Worm (Caenorhabditis elegans) whole organism, L3 larva: ENCODE data around the gene T21C12.4.

Experiments
- R02D3.7 ChIP-seq: fragments of 150-350 bp; optimal IDR thresholded peaks from 2 replicates; lab custom pipeline; 2014; ENCODE audit warnings: missing biosample characterization, missing genetic modification characterization
- aly-2 ChIP-seq: fragments of 150-350 bp; optimal IDR thresholded peaks from 2 replicates; lab custom pipeline; 2014; ENCODE audit warnings: missing biosample characterization, missing genetic modification characterization
- ama-1 ChIP-seq: fragments of 150-350 bp; optimal IDR thresholded peaks from 2 replicates; lab custom pipeline; 2018
- ceh-28 ChIP-seq: fragments of 150-350 bp; optimal IDR thresholded peaks from 2 replicates; lab custom pipeline; 2014; ENCODE audit warnings: missing biosample characterization, missing genetic modification reagents, missing genetic modification characterization
- ceh-9 ChIP-seq: sonication (generic microtip); optimal IDR thresholded peaks from 2 replicates; lab custom pipeline; 2018; ENCODE audit warnings: missing biosample characterization, missing genetic modification characterization
- egl-27 ChIP-seq: sonication (generic microtip); optimal IDR thresholded peaks from 4 replicates; lab custom pipeline; 2017; ENCODE audit warnings: missing biosample characterization, missing genetic modification reagents, missing genetic modification characterization
- egl-5 ChIP-seq: fragments of 150-350 bp; optimal IDR thresholded peaks from 2 replicates; lab custom pipeline; 2017; ENCODE audit warnings: missing biosample characterization, missing genetic modification reagents, missing genetic modification characterization, inconsistent platforms
- elt-1 ChIP-seq: fragments of 150-350 bp; optimal IDR thresholded peaks from 2 replicates; lab custom pipeline; 2014; ENCODE audit warnings: missing biosample characterization, missing genetic modification characterization
- elt-2 ChIP-seq: sonication (generic microtip); optimal IDR thresholded peaks from 2 replicates; lab custom pipeline; 2016; ENCODE audit warnings: missing genetic modification reagents, mild to moderate bottlenecking, missing genetic modification characterization, missing compliant biosample characterization
- elt-3 ChIP-seq, 3 experiments: fragments of 150-350 bp in 1 of 3; sonication (generic microtip) in 2 of 3; optimal IDR thresholded peaks; 2 replicates in 2 of 3; 4 replicates in 1 of 3; lab custom pipeline; 2014 to 2017; ENCODE audit warnings: missing biosample characterization in 3 of 3, missing genetic modification characterization in 3 of 3
- eor-1 ChIP-seq, 2 experiments: fragments of 150-350 bp; optimal IDR thresholded peaks; 2 replicates each; lab custom pipeline; 2014 to 2018; ENCODE audit warnings: missing biosample characterization in 2 of 2, missing genetic modification characterization in 2 of 2
- fkh-10 ChIP-seq: sonication (generic microtip); optimal IDR thresholded peaks from 2 replicates; lab custom pipeline; 2017; ENCODE audit warnings: missing biosample characterization, missing genetic modification reagents, missing genetic modification characterization
- fos-1 ChIP-seq: fragments of 150-350 bp; optimal IDR thresholded peaks from 2 replicates; lab custom pipeline; 2014; ENCODE audit warnings: missing biosample characterization, missing genetic modification characterization
- hmg-11 ChIP-seq: sonication (generic microtip); optimal IDR thresholded peaks from 2 replicates; lab custom pipeline; 2016; ENCODE audit warnings: missing genetic modification characterization, missing compliant biosample characterization
- lin-15B ChIP-seq: fragments of 150-350 bp; optimal IDR thresholded peaks from 2 replicates; lab custom pipeline; 2014; ENCODE audit warnings: missing biosample characterization, missing genetic modification characterization
- lin-39 ChIP-seq: fragments of 150-350 bp; optimal IDR thresholded peaks from 2 replicates; lab custom pipeline; 2018; ENCODE audit warnings: missing biosample characterization, missing genetic modification reagents, missing genetic modification characterization
- lsy-12 ChIP-seq: sonication (generic microtip); optimal IDR thresholded peaks from 2 replicates; lab custom pipeline; 2016; ENCODE audit warnings: mild to moderate bottlenecking, missing genetic modification characterization, missing compliant biosample characterization
- mdl-1 ChIP-seq: fragments of 150-350 bp; optimal IDR thresholded peaks from 2 replicates; lab custom pipeline; 2014; ENCODE audit warnings: missing biosample characterization, missing genetic modification characterization
- mml-1 ChIP-seq: fragments of 150-350 bp; sonication (generic microtip); optimal IDR thresholded peaks from 3 replicates; lab custom pipeline; 2014; ENCODE audit warnings: missing biosample characterization, missing genetic modification characterization
- nfya-1 ChIP-seq: sonication (generic microtip); optimal IDR thresholded peaks from 2 replicates; lab custom pipeline; 2017; ENCODE audit warnings: missing genetic modification characterization, mild to moderate bottlenecking, missing compliant biosample characterization, antibody characterized with exemption, moderate library complexity; ENCODE audit not compliant: insufficient read depth
- nhr-12 ChIP-seq: fragments of 150-350 bp; optimal IDR thresholded peaks from 2 replicates; lab custom pipeline; 2014; ENCODE audit warnings: missing biosample characterization, missing genetic modification characterization
- nhr-23 ChIP-seq: fragments of 150-350 bp; optimal IDR thresholded peaks from 2 replicates; lab custom pipeline; 2014; ENCODE audit warnings: missing biosample characterization, missing genetic modification reagents, missing genetic modification characterization
- nhr-237 ChIP-seq: fragments of 150-350 bp; optimal IDR thresholded peaks from 2 replicates; lab custom pipeline; 2014; ENCODE audit warnings: missing biosample characterization, missing genetic modification characterization
- nhr-25 ChIP-seq: sonication (generic microtip); optimal IDR thresholded peaks from 2 replicates; lab custom pipeline; 2017; ENCODE audit warnings: missing biosample characterization, missing genetic modification characterization
- nhr-28 ChIP-seq: fragments of 150-350 bp; optimal IDR thresholded peaks from 2 replicates; lab custom pipeline; 2014; ENCODE audit warnings: missing biosample characterization, missing genetic modification characterization
- nhr-43 ChIP-seq: sonication (generic microtip); optimal IDR thresholded peaks from 2 replicates; lab custom pipeline; 2016; ENCODE audit warnings: mild to moderate bottlenecking, missing genetic modification characterization, missing compliant biosample characterization; ENCODE audit not compliant: poor library complexity, severe bottlenecking
- nhr-67 ChIP-seq: fragments of 150-350 bp; optimal IDR thresholded peaks from 2 replicates; lab custom pipeline; 2014; ENCODE audit warnings: missing biosample characterization, missing genetic modification characterization
- nhr-76 ChIP-seq: fragments of 150-350 bp; sonication (generic microtip); optimal IDR thresholded peaks from 5 replicates; lab custom pipeline; 2014; ENCODE audit warnings: missing biosample characterization, missing genetic modification characterization
- pha-4 ChIP-seq: fragments of 150-350 bp; optimal IDR thresholded peaks from 2 replicates; lab custom pipeline; 2014; ENCODE audit warnings: missing biosample characterization, missing genetic modification reagents, missing genetic modification characterization
- pqm-1 ChIP-seq: fragments of 150-350 bp; optimal IDR thresholded peaks from 2 replicates; lab custom pipeline; 2017; ENCODE audit warnings: missing biosample characterization, missing genetic modification characterization, inconsistent platforms
- sea-2 ChIP-seq: fragments of 150-350 bp; sonication (generic microtip); optimal IDR thresholded peaks from 4 replicates; lab custom pipeline; 2014; ENCODE audit warnings: missing biosample characterization, missing genetic modification reagents, missing genetic modification characterization
- skn-1 ChIP-seq: fragments of 150-350 bp; optimal IDR thresholded peaks from 2 replicates; lab custom pipeline; 2014; ENCODE audit warnings: missing biosample characterization, missing genetic modification characterization
- snpc-4 ChIP-seq: fragments of 150-350 bp; optimal IDR thresholded peaks from 2 replicates; lab custom pipeline; 2014; ENCODE audit warnings: missing biosample characterization, missing genetic modification characterization
- unc-39 ChIP-seq: sonication (generic microtip); optimal IDR thresholded peaks from 4 replicates; lab custom pipeline; 2017; ENCODE audit warnings: missing biosample characterization, missing genetic modification characterization
- unc-62 ChIP-seq: fragments of 150-350 bp; sonication (generic microtip); optimal IDR thresholded peaks from 4 replicates; lab custom pipeline; 2014; ENCODE audit warnings: missing biosample characterization, missing genetic modification reagents, missing genetic modification characterization
- zag-1 ChIP-seq: fragments of 150-350 bp; optimal IDR thresholded peaks from 2 replicates; lab custom pipeline; 2014; ENCODE audit warnings: missing biosample characterization, missing genetic modification characterization
- ztf-11 ChIP-seq: fragments of 150-350 bp; optimal IDR thresholded peaks from 2 replicates; lab custom pipeline; 2014; ENCODE audit warnings: missing biosample characterization, missing genetic modification characterization
- ztf-4 ChIP-seq: fragments of 150-350 bp; optimal IDR thresholded peaks from 2 replicates; lab custom pipeline; 2014; ENCODE audit warnings: missing biosample characterization, missing genetic modification characterization

T21C12.4 gene

ce11 chrIII:10577782-10578181 lies 20.0 kb upstream of the T21C12.4 start:
- no peak for TF ChIP-seq ztf-11 (tag; lab: Kevin White, UChicago)
- no peak for TF ChIP-seq ama-1 (lab: Kevin White, UChicago)
- no peak for TF ChIP-seq sea-2
- TF ChIP-seq unc-39 (tag; lab: Kevin White, UChicago): no peak
- TF ChIP-seq nhr-25 (tag; lab: Kevin White, UChicago): peak; percentile 49

- TF ChIP-seq elt-3 (tag; optimal IDR thresholded peaks at IDR 0.05; lab: Kevin White, UChicago) (no peak), ama-1 (lab: Kevin White, UChicago) (no peak), zag-1 (no peak), nhr-237 (tag; lab: Kevin White, UChicago) (no peak), mdl-1 (tag; lab: Kevin White, UChicago) (no peak), pha-4 (tag; lab: Kevin White, UChicago) (no peak), eor-1 (tag; optimal IDR thresholded peaks at IDR 0.05; lab: Kevin White, UChicago) (no peak), fos-1 (no peak), egl-27 (tag; lab: Kevin White, UChicago) (no peak), nhr-12 (tag; lab: Kevin White, UChicago) (no peak), pqm-1 (tag; lab: Kevin White, UChicago) (no peak), ztf-4 (tag; lab: Kevin White, UChicago) (no peak), nhr-28 (no peak), skn-1 (tag; lab: Kevin White, UChicago) (no peak), nhr-67 (tag; lab: Kevin White, UChicago) (no peak), fkh-10 (GFP tag; lab: Kevin White, UChicago) (no peak)
Measured at ce11 chrIII:10575320-10575719, 17.5 kb upstream of the T21C12.4 start, which contains the start of gene Y45F3A.4. Gene Y45F3A.4 (minus strand): TSS chrIII:10575420.

- TF ChIP-seq nfya-1 (tag; lab: Kevin White, UChicago) (peak; percentile 71), nhr-12 (tag; lab: Kevin White, UChicago) (no peak), nhr-237 (tag; lab: Kevin White, UChicago) (no peak)
- TF ChIP-seq, all 47 proteins: peak for 1
Measured at ce11 chrIII:10569246-10569645, 11.4 kb upstream of the T21C12.4 start.

ce11 chrIII:10565926-10566325 lies 8.1 kb upstream of the T21C12.4 start, which contains the start of gene acdh-11:
Gene acdh-11 (plus strand): TSS chrIII:10566258.
- no peak for TF ChIP-seq lsy-12 (tag; lab: Kevin White, UChicago)
- TF ChIP-seq pha-4 (tag; lab: Kevin White, UChicago): no peak
- TF ChIP-seq R02D3.7: no peak
- peak; percentile 22 for TF ChIP-seq nhr-43 (tag; lab: Kevin White, UChicago)
- TF ChIP-seq fos-1: no peak
- no peak for TF ChIP-seq ama-1 (lab: Kevin White, UChicago)
- TF ChIP-seq pqm-1 (tag; lab: Kevin White, UChicago): peak; percentile 24
- TF ChIP-seq nfya-1 (tag; lab: Kevin White, UChicago): peak; percentile 30
- TF ChIP-seq lin-39 (tag; lab: Kevin White, UChicago): no peak
- no peak for TF ChIP-seq elt-3 (tag; optimal IDR thresholded peaks at IDR 0.05; lab: Kevin White, UChicago)
- peak; percentile 65 for TF ChIP-seq elt-2 (tag; lab: Kevin White, UChicago)
- no peak for TF ChIP-seq nhr-67 (tag; lab: Kevin White, UChicago)
- TF ChIP-seq hmg-11 (tag; lab: Kevin White, UChicago): peak; percentile 8

- TF ChIP-seq egl-5 (tag; lab: Kevin White, UChicago): no peak
- TF ChIP-seq nhr-23 (tag; lab: Kevin White, UChicago): peak; percentile 25
- TF ChIP-seq nfya-1 (tag; lab: Kevin White, UChicago): no peak
- no peak for TF ChIP-seq pha-4 (tag; lab: Kevin White, UChicago)
- no peak for TF ChIP-seq skn-1 (tag; lab: Kevin White, UChicago)
- no peak for TF ChIP-seq aly-2 (tag; lab: Kevin White, UChicago)
- TF ChIP-seq mml-1 (tag; lab: Kevin White, UChicago): no peak
- no peak for TF ChIP-seq nhr-28
- no peak for TF ChIP-seq nhr-12 (tag; lab: Kevin White, UChicago)
- TF ChIP-seq pqm-1 (tag; lab: Kevin White, UChicago): no peak
- TF ChIP-seq nhr-237 (tag; lab: Kevin White, UChicago): no peak
- no peak for TF ChIP-seq elt-3 (tag; optimal IDR thresholded peaks at IDR 0.05; lab: Kevin White, UChicago)
- TF ChIP-seq ceh-28: peak; percentile 79
- TF ChIP-seq zag-1: no peak
- no peak for TF ChIP-seq snpc-4 (tag; lab: Kevin White, UChicago)
- peak; percentile 12 for TF ChIP-seq lin-39 (tag; lab: Kevin White, UChicago)
- TF ChIP-seq elt-1 (tag; lab: Kevin White, UChicago): no peak
- TF ChIP-seq sea-2: no peak
- no peak for TF ChIP-seq unc-62 (GFP tag; lab: Kevin White, UChicago)
- TF ChIP-seq nhr-25 (tag; lab: Kevin White, UChicago): no peak
- no peak for TF ChIP-seq eor-1 (tag; optimal IDR thresholded peaks at IDR 0.05; lab: Kevin White, UChicago)
- no peak for TF ChIP-seq nhr-43 (tag; lab: Kevin White, UChicago)
- TF ChIP-seq ceh-9 (tag; lab: Kevin White, UChicago): no peak
- TF ChIP-seq hmg-11 (tag; lab: Kevin White, UChicago): no peak
- TF ChIP-seq nhr-76: no peak
- no peak for TF ChIP-seq lin-15B
- no peak for TF ChIP-seq unc-39 (tag; lab: Kevin White, UChicago)
Measured at ce11 chrIII:10562542-10562941, 4.7 kb upstream of the T21C12.4 start.
